Fruit fly (Drosophila melanogaster) whole organism, prepupa: Measurements from ENCODE around the gene fbl.

Experiments used
- Blimp-1 ChIP-seq: fragments of 200-800 bp; sonication (Bioruptor generic); optimal IDR thresholded peaks from 3 replicates; lab custom pipeline; 2017; ENCODE audit warnings: missing biosample characterization, missing genetic modification characterization, mild to moderate bottlenecking, moderate library complexity, missing genetic modification reagents
- CG10631 ChIP-seq: fragments of 200-800 bp; sonication (Bioruptor generic); optimal IDR thresholded peaks from 2 replicates; lab custom pipeline; 2016; ENCODE audit warnings: missing biosample characterization, missing genetic modification characterization
- CG10669 ChIP-seq: fragments of 200-800 bp; sonication (Bioruptor generic); optimal IDR thresholded peaks from 3 replicates; lab custom pipeline; 2018; ENCODE audit warnings: missing biosample characterization, mild to moderate bottlenecking, missing genetic modification characterization, moderate library complexity
- CG11294 ChIP-seq: fragments of 200-800 bp; sonication (Bioruptor generic); IDR thresholded peaks from 2 replicates; pipeline ENCODE4 v1.3.6; 2022; ENCODE audit warnings: missing biosample characterization, missing genetic modification characterization
- CG11762 ChIP-seq: fragments of 200-800 bp; sonication (Bioruptor generic); optimal IDR thresholded peaks from 3 replicates; lab custom pipeline; 2016; ENCODE audit warnings: missing biosample characterization, missing genetic modification characterization; ENCODE audit not compliant: insufficient read depth
- CG11902 ChIP-seq: fragments of 200-800 bp; sonication (Bioruptor generic); optimal IDR thresholded peaks from 3 replicates; lab custom pipeline; 2016; ENCODE audit warnings: missing biosample characterization, missing genetic modification characterization
- CG1621 ChIP-seq: fragments of 200-800 bp; sonication (Bioruptor generic); optimal IDR thresholded peaks from 3 replicates; lab custom pipeline; 2018; ENCODE audit warnings: missing biosample characterization, mild to moderate bottlenecking, missing genetic modification characterization
- CG16779 ChIP-seq: fragments of 200-800 bp; sonication (Bioruptor generic); optimal IDR thresholded peaks from 3 replicates; lab custom pipeline; 2017; ENCODE audit warnings: missing biosample characterization, mild to moderate bottlenecking, missing genetic modification characterization
- CG3032 ChIP-seq: fragments of 200-800 bp; optimal IDR thresholded peaks from 2 replicates; lab custom pipeline; 2019; ENCODE audit warnings: missing biosample characterization, mild to moderate bottlenecking, missing genetic modification characterization, moderate library complexity
- CG32006 ChIP-seq: fragments of 200-800 bp; sonication (Bioruptor generic); optimal IDR thresholded peaks from 3 replicates; lab custom pipeline; 2017; ENCODE audit warnings: missing biosample characterization, mild to moderate bottlenecking, missing genetic modification characterization
- CG6276 ChIP-seq: fragments of 200-800 bp; sonication (Bioruptor generic); optimal IDR thresholded peaks from 2 replicates; lab custom pipeline; 2017; ENCODE audit warnings: missing biosample characterization, mild to moderate bottlenecking, missing genetic modification characterization
- CG6792 ChIP-seq: fragments of 200-800 bp; sonication (Bioruptor generic); optimal IDR thresholded peaks from 3 replicates; lab custom pipeline; 2016; ENCODE audit warnings: missing biosample characterization, missing genetic modification characterization
- CG6808 ChIP-seq: fragments of 200-800 bp; sonication (Bioruptor generic); optimal IDR thresholded peaks from 3 replicates; lab custom pipeline; 2017; ENCODE audit warnings: missing biosample characterization, missing genetic modification characterization, mild to moderate bottlenecking, moderate library complexity, missing genetic modification reagents
- CG6854 ChIP-seq: fragments of 200-800 bp; sonication (Bioruptor generic); optimal IDR thresholded peaks from 2 replicates; lab custom pipeline; 2017; ENCODE audit warnings: missing biosample characterization, mild to moderate bottlenecking, missing genetic modification characterization
- CG7368 ChIP-seq: fragments of 200-800 bp; sonication (Bioruptor generic); optimal IDR thresholded peaks from 3 replicates; lab custom pipeline; 2016; ENCODE audit warnings: missing biosample characterization, missing genetic modification characterization
- CG8119 ChIP-seq: fragments of 200-800 bp; sonication (Bioruptor generic); IDR thresholded peaks from 3 replicates; pipeline ENCODE4 v1.3.6; 2022; ENCODE audit warnings: missing biosample characterization, missing genetic modification characterization
- CG8319 ChIP-seq: fragments of 200-800 bp; sonication (Bioruptor generic); optimal IDR thresholded peaks from 3 replicates; lab custom pipeline; 2016; ENCODE audit warnings: missing biosample characterization, missing genetic modification characterization
- Eip75B ChIP-seq: fragments of 200-800 bp; sonication (Bioruptor generic); optimal IDR thresholded peaks from 3 replicates; lab custom pipeline; 2016; ENCODE audit warnings: missing biosample characterization, missing genetic modification characterization
- Eip78C ChIP-seq: fragments of 200-800 bp; sonication (Bioruptor generic); peaks from one replicate; lab custom pipeline; 2016; ENCODE audit warnings: missing biosample characterization, missing genetic modification characterization
- Eip93F ChIP-seq: fragments of 200-800 bp; sonication (Bioruptor generic); optimal IDR thresholded peaks from 2 replicates; lab custom pipeline; 2016; ENCODE audit warnings: missing biosample characterization, mild to moderate bottlenecking, missing genetic modification characterization
- Ets21C ChIP-seq: fragments of 200-800 bp; sonication (Bioruptor generic); optimal IDR thresholded peaks from 3 replicates; lab custom pipeline; 2016; ENCODE audit warnings: missing biosample characterization, missing genetic modification characterization
- Gug ChIP-seq: fragments of 200-800 bp; sonication (Bioruptor generic); IDR thresholded peaks from 2 replicates; pipeline ENCODE4 v1.3.6; 2022; ENCODE audit warnings: missing biosample characterization, missing genetic modification characterization
- Hr38 ChIP-seq: sonication (Bioruptor generic); optimal IDR thresholded peaks from 2 replicates; lab custom pipeline; 2016; ENCODE audit warnings: missing biosample characterization, missing genetic modification characterization
- Hr39 ChIP-seq: fragments of 200-800 bp; sonication (Bioruptor generic); optimal IDR thresholded peaks from 2 replicates; lab custom pipeline; 2016; ENCODE audit warnings: missing biosample characterization, missing genetic modification characterization
- Hr4 ChIP-seq: fragments of 200-800 bp; sonication (Bioruptor generic); optimal IDR thresholded peaks from 3 replicates; lab custom pipeline; 2016; ENCODE audit warnings: missing biosample characterization, missing genetic modification characterization
- Lpt ChIP-seq: fragments of 200-800 bp; sonication (Bioruptor generic); optimal IDR thresholded peaks from 3 replicates; lab custom pipeline; 2016; ENCODE audit warnings: missing biosample characterization, missing genetic modification characterization
- Met ChIP-seq: fragments of 200-800 bp; sonication (Bioruptor generic); optimal IDR thresholded peaks from 3 replicates; lab custom pipeline; 2016; ENCODE audit warnings: missing biosample characterization, missing genetic modification characterization
- Smox ChIP-seq: fragments of 200-800 bp; sonication (Bioruptor generic); optimal IDR thresholded peaks from 3 replicates; lab custom pipeline; 2016; ENCODE audit warnings: missing biosample characterization, missing genetic modification characterization
- Sox102F ChIP-seq: fragments of 200-800 bp; sonication (Bioruptor generic); optimal IDR thresholded peaks from 2 replicates; lab custom pipeline; 2016; ENCODE audit warnings: missing biosample characterization, mild to moderate bottlenecking, missing genetic modification characterization
- achi ChIP-seq: fragments of 200-800 bp; sonication (Bioruptor generic); optimal IDR thresholded peaks from 3 replicates; lab custom pipeline; 2016; ENCODE audit warnings: missing biosample characterization, missing genetic modification characterization
- cyc ChIP-seq: fragments of 200-800 bp; sonication (Bioruptor generic); optimal IDR thresholded peaks from 3 replicates; lab custom pipeline; 2016; ENCODE audit warnings: missing biosample characterization, missing genetic modification characterization
- dsx ChIP-seq: fragments of 200-800 bp; optimal IDR thresholded peaks from 3 replicates; lab custom pipeline; 2019; ENCODE audit warnings: missing biosample characterization, mild to moderate bottlenecking, missing genetic modification characterization, moderate library complexity; ENCODE audit not compliant: poor library complexity, severe bottlenecking
- esn ChIP-seq: fragments of 200-800 bp; sonication (Bioruptor generic); optimal IDR thresholded peaks from 2 replicates; lab custom pipeline; 2016; ENCODE audit warnings: missing biosample characterization, mild to moderate bottlenecking, missing genetic modification characterization, moderate library complexity
- fd59A ChIP-seq: fragments of 200-800 bp; sonication (Bioruptor generic); optimal IDR thresholded peaks from 2 replicates; lab custom pipeline; 2017; ENCODE audit warnings: missing biosample characterization, mild to moderate bottlenecking, missing genetic modification characterization, missing genetic modification reagents
- fkh ChIP-seq: fragments of 200-800 bp; sonication (Bioruptor generic); optimal IDR thresholded peaks from 3 replicates; lab custom pipeline; 2017; ENCODE audit warnings: missing biosample characterization, mild to moderate bottlenecking, missing genetic modification characterization, moderate library complexity
- lz ChIP-seq: fragments of 200-800 bp; sonication (Bioruptor generic); optimal IDR thresholded peaks from 3 replicates; lab custom pipeline; 2016; ENCODE audit warnings: missing biosample characterization, missing genetic modification characterization
- net ChIP-seq: fragments of 200-800 bp; sonication (Bioruptor generic); optimal IDR thresholded peaks from 3 replicates; lab custom pipeline; 2016; ENCODE audit warnings: missing biosample characterization, missing genetic modification characterization
- pdm3 ChIP-seq: fragments of 200-800 bp; sonication (Bioruptor generic); optimal IDR thresholded peaks from 3 replicates; lab custom pipeline; 2016; ENCODE audit warnings: missing biosample characterization, missing genetic modification characterization
- spab ChIP-seq: fragments of 200-800 bp; sonication (Bioruptor generic); optimal IDR thresholded peaks from 2 replicates; lab custom pipeline; 2017; ENCODE audit warnings: missing biosample characterization, mild to moderate bottlenecking, missing genetic modification characterization, missing genetic modification reagents
- ss ChIP-seq, 2 experiments: fragments of 200-800 bp; sonication (Bioruptor generic); optimal IDR thresholded peaks; 2 replicates in 1 of 2; 3 replicates in 1 of 2; lab custom pipeline; 2017 to 2018; ENCODE audit warnings: mild to moderate bottlenecking in 2 of 2, missing biosample characterization in 2 of 2, missing genetic modification characterization in 2 of 2, moderate library complexity in 1 of 2
- topi ChIP-seq: fragments of 200-800 bp; sonication (Bioruptor generic); optimal IDR thresholded peaks from 3 replicates; lab custom pipeline; 2016; ENCODE audit warnings: missing biosample characterization, missing genetic modification characterization
- vri ChIP-seq: fragments of 200-800 bp; sonication (Bioruptor generic); optimal IDR thresholded peaks from 3 replicates; lab custom pipeline; 2016; ENCODE audit warnings: missing biosample characterization, mild to moderate bottlenecking, missing genetic modification characterization

fbl gene

DNA sequence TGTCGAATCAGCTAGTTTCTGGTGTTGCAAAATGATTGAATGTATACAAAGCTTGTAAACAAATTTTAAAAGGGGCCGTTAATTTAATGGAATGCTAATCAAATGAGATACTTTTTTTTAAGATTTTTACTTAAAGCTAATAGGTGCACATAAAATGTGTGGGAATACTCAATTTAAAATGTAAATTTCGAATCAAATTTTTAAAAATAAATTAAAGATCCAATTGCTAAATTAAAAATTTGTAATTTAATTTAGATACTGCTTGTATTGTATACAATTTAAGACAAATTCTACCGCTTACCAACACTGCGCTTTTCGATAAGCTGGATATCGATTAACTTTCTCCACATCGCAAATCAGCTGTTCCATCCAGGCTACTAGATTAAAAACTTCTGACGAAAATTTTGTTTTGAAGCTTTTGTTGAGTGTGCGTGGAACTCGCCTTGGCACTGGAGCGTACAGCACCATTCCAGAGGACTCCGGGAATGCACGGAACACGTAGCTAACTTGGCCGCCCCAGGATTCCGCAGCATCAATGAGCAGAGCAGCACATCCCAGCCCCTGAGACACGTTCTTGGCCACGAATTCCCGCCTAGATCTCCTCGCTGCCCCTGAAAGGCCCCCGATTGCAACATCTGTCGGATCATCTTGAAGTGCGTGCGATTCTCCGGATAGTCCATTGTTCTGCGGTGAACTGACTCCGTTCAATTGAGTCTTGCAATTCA, at the start of gene fbl, which contains the start of gene CG5498 (continued):
- TF ChIP-seq Lpt (GFP tag; lab: Kevin White, UChicago) (peak; percentile 27), cyc (GFP tag; lab: Kevin White, UChicago) (peak; percentile 69), Eip78C (GFP tag; lab: Kevin White, UChicago) (peak; percentile 94), CG32006 (GFP tag; lab: Kevin White, UChicago) (peak; percentile 69), net (GFP tag; lab: Kevin White, UChicago) (peak; percentile 59), Blimp-1 (GFP tag; lab: Kevin White, UChicago) (peak; percentile 43), achi (GFP tag; lab: Kevin White, UChicago) (peak; percentile 77), CG11294 (peak; percentile 24; the same call in 1 of the 2 replicates), fd59A (GFP tag; lab: Kevin White, UChicago) (peak; percentile 30), Hr4 (GFP tag; lab: Kevin White, UChicago) (peak; percentile 70)
- TF ChIP-seq, all 60 proteins: peak for 53

DNA sequence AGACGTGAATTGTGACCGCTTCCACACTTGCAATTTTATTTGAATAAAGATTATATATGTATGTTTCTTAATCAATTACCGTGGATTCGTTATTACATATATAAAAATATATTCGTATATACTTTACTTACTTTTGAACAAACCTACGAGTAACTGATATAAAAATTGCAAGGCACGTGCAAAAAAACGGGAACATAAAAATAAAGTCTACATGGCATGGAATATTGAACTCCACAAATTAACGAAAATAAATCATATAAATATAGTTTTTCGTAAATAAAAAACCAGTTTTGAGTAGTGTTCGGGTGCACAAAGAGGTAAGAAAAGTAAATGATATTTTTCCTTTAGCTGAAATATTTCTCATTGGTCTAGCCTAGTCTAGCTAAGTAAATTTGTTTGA, 41.9 kb upstream of the fbl start, which contains the start of gene Spn77Bc:
Spn77Bc (plus strand) TSS at position 301 of the 400 bp plus-strand sequence.
- TF ChIP-seq CG7368 (GFP tag; lab: Kevin White, UChicago) (no peak), CG6276 (GFP tag; lab: Kevin White, UChicago) (no peak), Eip78C (GFP tag; lab: Kevin White, UChicago) (no peak), CG32006 (GFP tag; lab: Kevin White, UChicago) (no peak), CG8119 (GFP tag; lab: Robert Waterston, UW) (no peak), topi (GFP tag; lab: Kevin White, UChicago) (no peak), Smox (GFP tag; lab: Kevin White, UChicago) (no peak), Gug (GFP tag; lab: Robert Waterston, UW) (no peak), CG11762 (GFP tag; lab: Kevin White, UChicago) (no peak), CG6854 (GFP tag; lab: Kevin White, UChicago) (no peak), CG11902 (GFP tag; lab: Kevin White, UChicago) (no peak), Hr39 (no peak), ss (GFP tag; optimal IDR thresholded peaks at IDR 0.05; lab: Kevin White, UChicago) (no peak), CG8319 (GFP tag; lab: Kevin White, UChicago) (no peak), fd59A (GFP tag; lab: Kevin White, UChicago) (no peak), Ets21C (GFP tag; lab: Kevin White, UChicago) (no peak), Eip75B (no peak), CG10631 (GFP tag; lab: Kevin White, UChicago) (no peak)

DNA sequence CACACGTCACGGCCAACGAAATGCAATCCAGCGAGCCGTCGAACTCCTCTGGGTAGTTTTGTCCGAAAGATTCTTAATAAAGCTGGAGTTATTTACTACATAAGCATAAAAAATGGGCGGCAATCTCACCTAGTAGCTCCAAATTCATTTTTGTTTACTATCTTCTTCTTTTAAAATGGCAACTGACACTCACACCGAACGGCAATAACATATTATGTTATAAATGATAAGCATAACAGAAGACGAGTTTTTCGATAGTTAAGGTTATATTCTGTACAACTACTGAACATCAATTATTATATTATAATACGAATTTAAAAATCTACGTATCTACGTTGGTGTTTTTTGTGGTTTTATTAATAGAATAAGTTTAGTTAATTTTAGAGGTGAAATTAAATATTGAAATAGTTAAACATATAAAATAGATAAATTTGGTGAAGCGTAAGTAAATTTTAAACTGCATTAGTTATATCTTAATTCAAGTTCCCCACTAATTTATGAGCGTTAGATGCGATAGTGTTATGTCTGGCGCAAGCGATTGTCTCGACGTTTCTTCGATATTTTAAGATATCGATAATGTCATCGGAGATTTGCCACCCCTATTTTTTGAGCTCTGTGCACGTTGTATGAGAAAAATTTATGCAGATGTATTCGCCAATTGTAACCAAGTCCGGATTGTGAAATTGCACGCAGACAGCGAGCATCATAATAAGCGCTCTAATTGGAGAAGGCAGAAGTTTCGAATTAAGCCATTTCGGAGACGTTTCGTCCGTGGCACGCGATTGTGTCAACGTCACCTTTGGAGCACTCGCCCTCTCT, 36.3 kb upstream of the fbl start, which contains the start of the genes Rbbp5 and eRF1:
Rbbp5 (minus strand) TSS at position 181 of the 819 bp plus-strand sequence.
eRF1 (plus strand) TSS at position 594 of the 819 bp plus-strand sequence.
- TF ChIP-seq fkh (GFP tag; lab: Kevin White, UChicago) (peak; percentile 56), esn (GFP tag; lab: Kevin White, UChicago) (peak; percentile 76), CG6808 (GFP tag; lab: Kevin White, UChicago) (no peak), CG6854 (GFP tag; lab: Kevin White, UChicago) (peak; percentile 63), spab (no peak), CG3032 (tag; lab: Kevin White, UChicago) (peak; percentile 76), Eip93F (GFP tag; lab: Kevin White, UChicago) (peak; percentile 24), CG10669 (GFP tag; lab: Kevin White, UChicago) (peak; percentile 34), CG7368 (GFP tag; lab: Kevin White, UChicago) (peak; percentile 39), Met (GFP tag; lab: Kevin White, UChicago) (peak; percentile 66), pdm3 (GFP tag; lab: Kevin White, UChicago) (no peak), CG1621 (tag; lab: Kevin White, UChicago) (no peak), Sox102F (GFP tag; lab: Kevin White, UChicago) (peak; percentile 69), CG10631 (GFP tag; lab: Kevin White, UChicago) (peak; percentile 81), net (GFP tag; lab: Kevin White, UChicago) (peak; percentile 53), topi (GFP tag; lab: Kevin White, UChicago) (peak; percentile 58), Hr38 (GFP tag; lab: Kevin White, UChicago) (no peak), dsx (GFP tag; lab: Kevin White, UChicago) (peak; percentile 51), CG11762 (GFP tag; lab: Kevin White, UChicago) (peak; percentile 23), CG6792 (GFP tag; lab: Kevin White, UChicago) (peak; percentile 64), vri (no peak), CG11902 (GFP tag; lab: Kevin White, UChicago) (peak; percentile 60), lz (GFP tag; lab: Kevin White, UChicago) (peak; percentile 66), CG16779 (tag; lab: Kevin White, UChicago) (no peak), CG8319 (GFP tag; lab: Kevin White, UChicago) (peak; percentile 36), CG8119 (GFP tag; lab: Robert Waterston, UW) (no peak), Ets21C (GFP tag; lab: Kevin White, UChicago) (peak; percentile 60), fd59A (GFP tag; lab: Kevin White, UChicago) (no peak)
